Fruit fly (Drosophila melanogaster) whole organism, embryonic: ENCODE results near the gene Tfb5.

Experiments
- Antp ChIP-seq: fragments of 200-800 bp; sonication (Bioruptor generic); optimal IDR thresholded peaks from 3 replicates; lab custom pipeline; 2016; ENCODE audit warnings: missing biosample characterization, missing genetic modification characterization
- B-H2 ChIP-seq: fragments of 200-800 bp; sonication (Bioruptor generic); optimal IDR thresholded peaks from 2 replicates; lab custom pipeline; 2018; ENCODE audit warnings: missing biosample characterization, mild to moderate bottlenecking, missing genetic modification characterization
- BEAF-32 ChIP-seq: fragments of 200-800 bp; sonication (Bioruptor generic); optimal IDR thresholded peaks from 3 replicates; lab custom pipeline; 2017; ENCODE audit warnings: missing biosample characterization, missing genetic modification characterization, mild to moderate bottlenecking, moderate library complexity, missing genetic modification reagents
- Bteb2 ChIP-seq: fragments of 200-800 bp; sonication (Bioruptor generic); optimal IDR thresholded peaks from 2 replicates; lab custom pipeline; 2016; ENCODE audit warnings: missing biosample characterization, missing genetic modification characterization
- CG10565 ChIP-seq: fragments of 200-800 bp; sonication (Bioruptor generic); optimal IDR thresholded peaks from 3 replicates; lab custom pipeline; 2016; ENCODE audit warnings: missing biosample characterization, mild to moderate bottlenecking, missing genetic modification characterization
- CG11456 ChIP-seq: fragments of 200-800 bp; sonication (Bioruptor generic); IDR thresholded peaks from 3 replicates; pipeline ENCODE4 v1.3.6; 2022; ENCODE audit warnings: missing biosample characterization, missing genetic modification characterization
- CG11504 ChIP-seq: fragments of 200-800 bp; sonication (Bioruptor generic); optimal IDR thresholded peaks from 3 replicates; lab custom pipeline; 2019; ENCODE audit warnings: missing biosample characterization, mild to moderate bottlenecking, missing genetic modification characterization, moderate library complexity
- CG14014 ChIP-seq: fragments of 200-800 bp; sonication (Bioruptor generic); IDR thresholded peaks from 2 replicates; pipeline ENCODE4 v1.3.6; 2022; ENCODE audit warnings: missing biosample characterization, missing genetic modification characterization
- CG14441 ChIP-seq: fragments of 200-800 bp; sonication (Bioruptor generic); IDR thresholded peaks from 2 replicates; pipeline ENCODE4 v1.3.6; 2022; ENCODE audit warnings: missing biosample characterization, missing genetic modification characterization
- CG14965 ChIP-seq: fragments of 200-800 bp; sonication (Bioruptor generic); optimal IDR thresholded peaks from 2 replicates; lab custom pipeline; 2016; ENCODE audit warnings: missing biosample characterization, missing genetic modification characterization, borderline replicate concordance
- CG16779 ChIP-seq: fragments of 200-800 bp; sonication (Bioruptor generic); IDR thresholded peaks from 2 replicates; pipeline ENCODE4 v1.3.6; 2022; ENCODE audit warnings: missing biosample characterization, missing genetic modification characterization
- CG16815 ChIP-seq: fragments of 200-800 bp; sonication (Bioruptor generic); optimal IDR thresholded peaks from 3 replicates; lab custom pipeline; 2017; ENCODE audit warnings: missing biosample characterization, mild to moderate bottlenecking, missing genetic modification characterization
- CG18764 ChIP-seq: fragments of 200-800 bp; sonication (Bioruptor generic); optimal IDR thresholded peaks from 3 replicates; lab custom pipeline; 2016; ENCODE audit warnings: missing biosample characterization, missing genetic modification characterization
- CG2202 ChIP-seq: fragments of 200-800 bp; sonication (Bioruptor generic); optimal IDR thresholded peaks from 2 replicates; lab custom pipeline; 2018; ENCODE audit warnings: missing biosample characterization, mild to moderate bottlenecking, missing genetic modification characterization
- CG3407 ChIP-seq: fragments of 200-800 bp; sonication (Bioruptor generic); optimal IDR thresholded peaks from 2 replicates; lab custom pipeline; 2018; ENCODE audit warnings: missing biosample characterization, mild to moderate bottlenecking, missing genetic modification characterization
- CG3995 ChIP-seq: fragments of 200-800 bp; sonication (Bioruptor generic); optimal IDR thresholded peaks from 3 replicates; lab custom pipeline; 2016; ENCODE audit warnings: missing biosample characterization, missing genetic modification characterization
- CG4360 ChIP-seq: fragments of 200-800 bp; sonication (Bioruptor generic); IDR thresholded peaks from 2 replicates; pipeline ENCODE4 v1.3.6; 2022; ENCODE audit warnings: missing biosample characterization, missing genetic modification characterization
- CG4707 ChIP-seq: fragments of 200-800 bp; sonication (Bioruptor generic); optimal IDR thresholded peaks from 2 replicates; lab custom pipeline; 2018; ENCODE audit warnings: missing biosample characterization, mild to moderate bottlenecking, missing genetic modification characterization, moderate library complexity
- CG6765 ChIP-seq: fragments of 200-800 bp; sonication (Bioruptor generic); optimal IDR thresholded peaks from 3 replicates; lab custom pipeline; 2017; ENCODE audit warnings: missing biosample characterization, mild to moderate bottlenecking, missing genetic modification characterization
- CG7745 ChIP-seq: fragments of 200-800 bp; sonication (Bioruptor generic); optimal IDR thresholded peaks from 2 replicates; lab custom pipeline; 2018; ENCODE audit warnings: missing biosample characterization, mild to moderate bottlenecking, missing genetic modification characterization, moderate library complexity
- CG8290 ChIP-seq, 3 experiments: fragments of 200-800 bp; sonication (Bioruptor generic); optimal IDR thresholded peaks; 2 replicates each; lab custom pipeline; 2016 to 2019; ENCODE audit warnings: missing biosample characterization in 3 of 3, missing genetic modification characterization in 3 of 3, mild to moderate bottlenecking in 2 of 3, moderate library complexity in 1 of 3
- CG8359 ChIP-seq: fragments of 200-800 bp; sonication (Bioruptor generic); optimal IDR thresholded peaks from 2 replicates; lab custom pipeline; 2017; ENCODE audit warnings: missing biosample characterization, mild to moderate bottlenecking, missing genetic modification characterization, borderline replicate concordance
- Chrac-16 ChIP-seq: fragments of 200-800 bp; sonication (Bioruptor generic); optimal IDR thresholded peaks from 3 replicates; lab custom pipeline; 2016; ENCODE audit warnings: missing biosample characterization, missing genetic modification characterization
- D ChIP-seq, 2 experiments: fragments of 200-800 bp in 1 of 2; fragments of >200 bp in 1 of 2; sonication (Bioruptor generic) in 1 of 2; optimal IDR thresholded peaks; 2 replicates in 1 of 2; 3 replicates in 1 of 2; lab custom pipeline; 2017; ENCODE audit warnings: mild to moderate bottlenecking in 1 of 2, missing biosample characterization in 1 of 2, missing genetic modification characterization in 1 of 2, missing genetic modification reagents in 1 of 2
- Fer2 ChIP-seq: fragments of 200-800 bp; sonication (Bioruptor generic); optimal IDR thresholded peaks from 2 replicates; lab custom pipeline; 2018; ENCODE audit warnings: missing biosample characterization, mild to moderate bottlenecking, missing genetic modification characterization, moderate library complexity
- Fer3 ChIP-seq: fragments of 200-800 bp; sonication (Bioruptor generic); optimal IDR thresholded peaks from 2 replicates; lab custom pipeline; 2018; ENCODE audit warnings: missing biosample characterization, mild to moderate bottlenecking, missing genetic modification characterization, moderate library complexity
- H15 ChIP-seq: fragments of 200-800 bp; sonication (Bioruptor generic); IDR thresholded peaks from 3 replicates; pipeline ENCODE4 v1.3.6; 2022; ENCODE audit warnings: missing biosample characterization, missing genetic modification characterization
- HHEX ChIP-seq: fragments of 200-800 bp; sonication (Bioruptor generic); optimal IDR thresholded peaks from 3 replicates; lab custom pipeline; 2017; ENCODE audit warnings: missing biosample characterization, mild to moderate bottlenecking, missing genetic modification characterization, missing genetic modification reagents
- Hmr ChIP-seq: fragments of 200-800 bp; sonication (Bioruptor generic); optimal IDR thresholded peaks from 3 replicates; lab custom pipeline; 2017; ENCODE audit warnings: mild to moderate bottlenecking, missing biosample characterization, missing genetic modification reagents, missing genetic modification characterization
- Hsf ChIP-seq: fragments of 200-800 bp; sonication (Bioruptor generic); optimal IDR thresholded peaks from 3 replicates; lab custom pipeline; 2016; ENCODE audit warnings: missing biosample characterization, missing genetic modification characterization
- Lpt ChIP-seq: fragments of >200 bp; optimal IDR thresholded peaks from 2 replicates; lab custom pipeline; 2018; ENCODE audit warnings: missing biosample characterization, missing genetic modification characterization
- Oaz ChIP-seq: fragments of 200-800 bp; sonication (Bioruptor generic); IDR thresholded peaks from 2 replicates; pipeline ENCODE4 v1.3.6; 2022; ENCODE audit warnings: missing biosample characterization, missing genetic modification characterization
- abd-A ChIP-seq: fragments of 200-800 bp; sonication (Bioruptor generic); optimal IDR thresholded peaks from 3 replicates; lab custom pipeline; 2019; ENCODE audit warnings: missing biosample characterization, mild to moderate bottlenecking, missing genetic modification characterization, moderate library complexity
- ash1 ChIP-seq: fragments of 200-800 bp; sonication (Bioruptor generic); optimal IDR thresholded peaks from 2 replicates; lab custom pipeline; 2018; ENCODE audit warnings: missing biosample characterization, mild to moderate bottlenecking, missing genetic modification characterization
- chinmo ChIP-seq: fragments of 200-800 bp; sonication (Bioruptor generic); IDR thresholded peaks from 4 replicates; pipeline ENCODE4 v1.3.6; 2022; ENCODE audit warnings: missing biosample characterization, missing genetic modification characterization; ENCODE audit not compliant: partially characterized antibody
- chm ChIP-seq: fragments of 200-800 bp; sonication (Bioruptor generic); IDR thresholded peaks from 2 replicates; pipeline ENCODE4 v1.3.6; 2022; ENCODE audit warnings: missing biosample characterization, missing genetic modification characterization
- chn ChIP-seq: fragments of 200-800 bp; sonication (Bioruptor generic); optimal IDR thresholded peaks from 2 replicates; lab custom pipeline; 2016; ENCODE audit warnings: missing biosample characterization, missing genetic modification characterization
- dimm ChIP-seq: fragments of 200-800 bp; sonication (Bioruptor generic); IDR thresholded peaks from 2 replicates; pipeline ENCODE4 v1.3.6; 2022; ENCODE audit warnings: missing biosample characterization, missing genetic modification characterization
- dmrt11E ChIP-seq: fragments of 200-800 bp; sonication (Bioruptor generic); optimal IDR thresholded peaks from 3 replicates; lab custom pipeline; 2018; ENCODE audit warnings: missing biosample characterization, mild to moderate bottlenecking, missing genetic modification characterization, moderate library complexity
- emc ChIP-seq: fragments of 200-800 bp; sonication (Bioruptor generic); optimal IDR thresholded peaks from 2 replicates; lab custom pipeline; 2016; ENCODE audit warnings: missing biosample characterization, missing genetic modification characterization
- gce ChIP-seq: fragments of 200-800 bp; sonication (Bioruptor generic); IDR thresholded peaks from 3 replicates; pipeline ENCODE4 v1.3.6; 2022; ENCODE audit warnings: missing biosample characterization, missing genetic modification characterization
- insv ChIP-seq, 2 experiments: fragments of 200-800 bp; sonication (Bioruptor generic); optimal IDR thresholded peaks; 3 replicates each; lab custom pipeline; 2016 to 2018; ENCODE audit warnings: missing biosample characterization in 2 of 2, missing genetic modification characterization in 2 of 2
- jigr1 ChIP-seq: fragments of 200-800 bp; sonication (Bioruptor generic); IDR thresholded peaks from 3 replicates; pipeline ENCODE4 v1.3.6; 2022; ENCODE audit warnings: missing biosample characterization, missing genetic modification characterization
- klu ChIP-seq: fragments of 200-800 bp; sonication (Bioruptor generic); IDR thresholded peaks from 2 replicates; pipeline ENCODE4 v1.3.6; 2022; ENCODE audit warnings: missing biosample characterization, missing genetic modification characterization
- lmd ChIP-seq: fragments of 200-800 bp; sonication (Bioruptor generic); IDR thresholded peaks from 2 replicates; pipeline ENCODE4 v1.3.6; 2022; ENCODE audit warnings: missing biosample characterization, missing genetic modification characterization
- peb ChIP-seq: fragments of 200-800 bp; sonication (Bioruptor generic); IDR thresholded peaks from 2 replicates; pipeline ENCODE4 v1.3.6; 2022; ENCODE audit warnings: missing biosample characterization, missing genetic modification characterization
- schlank ChIP-seq: fragments of 200-800 bp; sonication (Bioruptor generic); optimal IDR thresholded peaks from 2 replicates; lab custom pipeline; 2018; ENCODE audit warnings: missing biosample characterization, mild to moderate bottlenecking, missing genetic modification characterization
- sima ChIP-seq: fragments of 200-800 bp; sonication (Bioruptor generic); optimal IDR thresholded peaks from 2 replicates; lab custom pipeline; 2016; ENCODE audit warnings: missing biosample characterization, missing genetic modification characterization
- ssp ChIP-seq: fragments of 200-800 bp; sonication (Bioruptor generic); IDR thresholded peaks from 2 replicates; pipeline ENCODE4 v1.3.6; 2022; ENCODE audit warnings: missing biosample characterization, missing genetic modification characterization

Tfb5 gene

dm6 chr2L:5044892-5045619, 34.4 kb upstream of the Tfb5 start (continued):
- no peak for TF ChIP-seq BEAF-32 (GFP tag; lab: Kevin White, UChicago)
- no peak for TF ChIP-seq abd-A (tag; lab: Kevin White, UChicago)
- TF ChIP-seq schlank (tag; lab: Kevin White, UChicago): no peak
- TF ChIP-seq H15 (GFP tag; lab: Robert Waterston, UW): peak; percentile 43; the same call in 1 of the 3 replicates
- TF ChIP-seq ssp (GFP tag; lab: Robert Waterston, UW): no peak
- no peak for TF ChIP-seq Bteb2
- TF ChIP-seq CG2202 (tag; lab: Kevin White, UChicago): no peak
- no peak for TF ChIP-seq klu
- no peak for TF ChIP-seq ash1 (GFP tag; lab: Kevin White, UChicago)
- TF ChIP-seq CG6765 (GFP tag; lab: Kevin White, UChicago): peak; percentile 26
- no peak for TF ChIP-seq CG4360 (GFP tag; lab: Robert Waterston, UW)
- no peak for TF ChIP-seq chinmo (GFP tag; lab: Robert Waterston, UW)
- TF ChIP-seq CG14441: peak; percentile 67
- TF ChIP-seq CG14965 (GFP tag; lab: Kevin White, UChicago): no peak
- peak; percentile 46 for TF ChIP-seq dimm
- TF ChIP-seq Hsf (GFP tag; lab: Kevin White, UChicago): peak; percentile 27
- peak; percentile 64; the same call in 1 of the 2 replicates for TF ChIP-seq CG14014 (GFP tag; lab: Robert Waterston, UW)
- TF ChIP-seq dmrt11E (tag; lab: Kevin White, UChicago): peak; percentile 31
- TF ChIP-seq peb: no peak
- TF ChIP-seq Fer2 (tag; lab: Kevin White, UChicago): no peak
- no peak for TF ChIP-seq CG10565 (GFP tag; lab: Kevin White, UChicago)
- no peak for TF ChIP-seq CG18764
- TF ChIP-seq chn (GFP tag; lab: Kevin White, UChicago): peak; percentile 51
- TF ChIP-seq sima (GFP tag; lab: Kevin White, UChicago): no peak
- no peak for TF ChIP-seq insv (GFP tag; optimal IDR thresholded peaks at IDR 0.05; lab: Kevin White, UChicago)
- TF ChIP-seq CG16815 (GFP tag; lab: Kevin White, UChicago): peak; percentile 1
- TF ChIP-seq CG3407 (GFP tag; lab: Kevin White, UChicago): peak; percentile 21
- TF ChIP-seq Hmr: peak; percentile 48
- no peak for TF ChIP-seq Oaz (GFP tag; lab: Robert Waterston, UW)
- peak; percentile 79 for TF ChIP-seq CG11504
- TF ChIP-seq Antp: peak; percentile 39
- TF ChIP-seq CG4707 (GFP tag; lab: Kevin White, UChicago): no peak
- no peak for TF ChIP-seq CG3995
- peak; percentile 77; the same call in 2 of the 3 replicates for TF ChIP-seq gce (GFP tag; lab: Robert Waterston, UW)
- TF ChIP-seq D (optimal IDR thresholded peaks at IDR 0.05; lab: Kevin White, UChicago): no peak
- TF ChIP-seq D (GFP tag; optimal IDR thresholded peaks at IDR 0.05; lab: Kevin White, UChicago): peak; percentile 50
- peak; percentile 79; the same call in 2 of the 3 replicates for TF ChIP-seq CG11456 (GFP tag; lab: Robert Waterston, UW)
- no peak for TF ChIP-seq CG8290 (GFP tag; optimal IDR thresholded peaks at IDR 0.05; lab: Kevin White, UChicago)
- TF ChIP-seq CG8290 (tag; optimal IDR thresholded peaks at IDR 0.05; lab: Kevin White, UChicago): peak in 1 of 2 experiments; percentile 64
- TF ChIP-seq chm (GFP tag; lab: Robert Waterston, UW): peak; percentile 52
- peak; percentile 52 for TF ChIP-seq CG8359
- TF ChIP-seq CG7745 (tag; lab: Kevin White, UChicago): no peak
- peak; percentile 21 for TF ChIP-seq Fer3
- no peak for TF ChIP-seq B-H2 (GFP tag; lab: Kevin White, UChicago)
- TF ChIP-seq jigr1 (GFP tag; lab: Robert Waterston, UW): no peak
- peak; percentile 69 for TF ChIP-seq HHEX (GFP tag; lab: Kevin White, UChicago)
- no peak for TF ChIP-seq Lpt
- TF ChIP-seq CG16779 (GFP tag; lab: Robert Waterston, UW): peak; percentile 62
- peak; percentile 54; the same call in 1 of the 2 replicates for TF ChIP-seq lmd (GFP tag; lab: Robert Waterston, UW)
- TF ChIP-seq emc (GFP tag; lab: Kevin White, UChicago): no peak
- no peak for TF ChIP-seq Chrac-16 (GFP tag; lab: Kevin White, UChicago)
